Fruit fly (Drosophila melanogaster): Measurements from ENCODE around the gene inc.

The inc gene

dm6 chrX:1562079-1562727 lies 78.9 kb downstream of the inc start:
- TF ChIP-seq svp (GFP tag) = peak; percentile 13
- TF ChIP-seq Eip78C (GFP tag) = peak; percentile 56
- no peak for TF ChIP-seq vri (GFP tag; optimal IDR thresholded peaks at IDR 0.05)
- TF ChIP-seq Eip75B (GFP tag; optimal IDR thresholded peaks at IDR 0.05) = peak; percentile 16
- TF ChIP-seq ss (GFP tag; optimal IDR thresholded peaks at IDR 0.05) = no peak
- TF ChIP-seq CG10631 (GFP tag; optimal IDR thresholded peaks at IDR 0.05) = no peak
- peak; percentile 81 for TF ChIP-seq Blimp-1 (GFP tag; optimal IDR thresholded peaks at IDR 0.05)
- no peak for TF ChIP-seq CG11294 (GFP tag; IDR thresholded peaks at IDR 0.05)

- no peak for TF ChIP-seq CG9139 (GFP tag; optimal IDR thresholded peaks at IDR 0.05)
- peak; percentile 20 for TF ChIP-seq Eip75B (GFP tag; optimal IDR thresholded peaks at IDR 0.05)
- peak; percentile 2 for TF ChIP-seq Sox102F (GFP tag; optimal IDR thresholded peaks at IDR 0.05)
- TF ChIP-seq Ets96B (tag; optimal IDR thresholded peaks at IDR 0.05) = no peak
- no peak for TF ChIP-seq Gug (GFP tag; IDR thresholded peaks at IDR 0.05)
- TF ChIP-seq CG11762 (GFP tag; optimal IDR thresholded peaks at IDR 0.05; ENCODE audit: insufficient read depth) = no peak
- no peak for TF ChIP-seq CG7368 (GFP tag; optimal IDR thresholded peaks at IDR 0.05)
- TF ChIP-seq fd59A (GFP tag; optimal IDR thresholded peaks at IDR 0.05) = no peak
- TF ChIP-seq dsx (GFP tag; optimal IDR thresholded peaks at IDR 0.05; ENCODE audit: poor library complexity, severe bottlenecking) = no peak
- TF ChIP-seq Eip93F (GFP tag; optimal IDR thresholded peaks at IDR 0.05) = no peak
- no peak for TF ChIP-seq CG8632 (GFP tag; optimal IDR thresholded peaks at IDR 0.05)
- TF ChIP-seq Ets21C (GFP tag; optimal IDR thresholded peaks at IDR 0.05) = no peak
- TF ChIP-seq Sox15 (GFP tag; optimal IDR thresholded peaks at IDR 0.05) = no peak
- TF ChIP-seq net (GFP tag; optimal IDR thresholded peaks at IDR 0.05) = no peak
- no peak for TF ChIP-seq CG11902 (GFP tag; optimal IDR thresholded peaks at IDR 0.05)
- TF ChIP-seq Lpt (GFP tag; optimal IDR thresholded peaks at IDR 0.05) = no peak
- no peak for TF ChIP-seq acj6 (GFP tag; optimal IDR thresholded peaks at IDR 0.05)
- TF ChIP-seq CG16779 (tag; optimal IDR thresholded peaks at IDR 0.05) = no peak
- no peak for TF ChIP-seq CG8119 (GFP tag; IDR thresholded peaks at IDR 0.05)
- no peak for TF ChIP-seq OdsH (GFP tag; optimal IDR thresholded peaks at IDR 0.05)
- no peak for TF ChIP-seq CG34406 (GFP tag; optimal IDR thresholded peaks at IDR 0.05)
- TF ChIP-seq fkh (GFP tag; optimal IDR thresholded peaks at IDR 0.05) = no peak
- TF ChIP-seq Eip78C (GFP tag) = peak; percentile 72
- no peak for TF ChIP-seq salr (GFP tag; optimal IDR thresholded peaks at IDR 0.05)
- no peak for TF ChIP-seq eg (GFP tag; IDR thresholded peaks at IDR 0.05)
- no peak for TF ChIP-seq achi (GFP tag; optimal IDR thresholded peaks at IDR 0.05)
- no peak for TF ChIP-seq CG32006 (GFP tag; optimal IDR thresholded peaks at IDR 0.05)
- no peak for TF ChIP-seq spab (GFP tag; optimal IDR thresholded peaks at IDR 0.05)
- TF ChIP-seq CG31627 (GFP tag; optimal IDR thresholded peaks at IDR 0.05) = no peak
- no peak for TF ChIP-seq CG10631 (GFP tag; optimal IDR thresholded peaks at IDR 0.05)
- peak; percentile 49 for TF ChIP-seq Met (GFP tag; optimal IDR thresholded peaks at IDR 0.05)
- no peak for TF ChIP-seq CG1621 (tag; optimal IDR thresholded peaks at IDR 0.05)
- TF ChIP-seq vri (GFP tag; optimal IDR thresholded peaks at IDR 0.05) = peak; percentile 53
- no peak for TF ChIP-seq Hr38 (GFP tag; optimal IDR thresholded peaks at IDR 0.05)
- TF ChIP-seq CG3032 (tag; optimal IDR thresholded peaks at IDR 0.05) = no peak
- TF ChIP-seq topi (GFP tag; optimal IDR thresholded peaks at IDR 0.05) = no peak
- TF ChIP-seq CG6854 (GFP tag; optimal IDR thresholded peaks at IDR 0.05) = peak; percentile 21
- no peak for TF ChIP-seq CG6163 (GFP tag; IDR thresholded peaks at IDR 0.05)
- TF ChIP-seq CG6808 (GFP tag; optimal IDR thresholded peaks at IDR 0.05) = no peak
- no peak for TF ChIP-seq CG15336 (GFP tag; IDR thresholded peaks at IDR 0.05)
- TF ChIP-seq ss (GFP tag; optimal IDR thresholded peaks at IDR 0.05) = no peak
- peak; percentile 71 for TF ChIP-seq svp (GFP tag)
- TF ChIP-seq CG6792 (GFP tag; optimal IDR thresholded peaks at IDR 0.05) = no peak
- TF ChIP-seq Sox14 (GFP tag; optimal IDR thresholded peaks at IDR 0.05) = no peak
- TF ChIP-seq CG3919 (GFP tag; optimal IDR thresholded peaks at IDR 0.05) = no peak
- TF ChIP-seq pdm3 (GFP tag; optimal IDR thresholded peaks at IDR 0.05) = no peak
- no peak for TF ChIP-seq Hr39 (GFP tag; optimal IDR thresholded peaks at IDR 0.05)
Measured at dm6 chrX:1565915-1566314, 82.6 kb downstream of the inc start.

All from whole organism, prepupa.